Worm (Caenorhabditis elegans): Measurements from ENCODE around the gene sec-15.

Gene sec-15

ce11 chrX:8819815-8820415 is 15.6 kb downstream of the sec-15 start:
- TF ChIP-seq nhr-25 (tag; optimal IDR thresholded peaks at IDR 0.05) = peak; percentile 22
- peak; percentile 52 for TF ChIP-seq nhr-43 (tag; optimal IDR thresholded peaks at IDR 0.05; ENCODE audit: poor library complexity, severe bottlenecking)
- peak; percentile 14 for TF ChIP-seq elt-2 (tag; optimal IDR thresholded peaks at IDR 0.05)
- no peak for TF ChIP-seq ztf-11 (tag; optimal IDR thresholded peaks at IDR 0.05)

DNA sequence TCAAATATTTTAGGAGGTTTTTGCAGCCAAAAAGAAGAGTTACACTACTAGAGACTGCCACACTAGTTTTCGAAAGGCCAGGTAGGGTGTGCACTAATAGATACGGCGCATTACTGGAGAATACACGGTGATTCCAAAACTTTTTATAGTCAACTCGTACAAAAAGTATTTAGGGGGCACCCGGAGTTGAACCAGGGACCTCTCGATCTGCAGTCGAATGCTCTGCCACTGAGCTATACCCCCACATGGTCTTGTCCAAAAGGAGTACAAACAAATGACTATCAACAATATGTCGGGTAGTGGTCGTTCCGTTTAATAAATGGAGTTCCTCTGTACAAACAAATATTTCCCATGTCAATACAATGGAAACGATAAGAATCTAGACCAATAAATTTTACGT is 17.6 kb downstream of the sec-15 start:
- TF ChIP-seq pha-4 (tag; optimal IDR thresholded peaks at IDR 0.05) = peak; percentile 43
- TF ChIP-seq pqm-1 (tag; optimal IDR thresholded peaks at IDR 0.05) = peak; percentile 15
- no peak for TF ChIP-seq ztf-11 (tag; optimal IDR thresholded peaks at IDR 0.05)
- TF ChIP-seq elt-2 (tag; optimal IDR thresholded peaks at IDR 0.05) = peak; percentile 47

ce11 chrX:8811916-8812315 is 23.6 kb downstream of the sec-15 start, which contains the start of gene cnnm-2:
Gene cnnm-2, plus strand, starts transcription at chrX:8812105.
- no peak for TF ChIP-seq ceh-82 (tag; optimal IDR thresholded peaks at IDR 0.05)
- no peak for TF ChIP-seq unc-39 (tag; optimal IDR thresholded peaks at IDR 0.05)
- peak; percentile 15 for TF ChIP-seq pha-4 (tag; optimal IDR thresholded peaks at IDR 0.05)
- no peak for TF ChIP-seq ceh-9 (tag; optimal IDR thresholded peaks at IDR 0.05)
- no peak for TF ChIP-seq mml-1 (tag; optimal IDR thresholded peaks at IDR 0.05)
- TF ChIP-seq pqm-1 (tag; optimal IDR thresholded peaks at IDR 0.05) = peak; percentile 63
- TF ChIP-seq mdl-1 (tag; optimal IDR thresholded peaks at IDR 0.05) = no peak
- TF ChIP-seq jun-1 (tag; optimal IDR thresholded peaks at IDR 0.05) = no peak
- TF ChIP-seq elt-2 (tag; optimal IDR thresholded peaks at IDR 0.05) = peak; percentile 89
- no peak for TF ChIP-seq ceh-28 (tag; optimal IDR thresholded peaks at IDR 0.05)
- no peak for TF ChIP-seq aly-2 (tag; optimal IDR thresholded peaks at IDR 0.05)
- TF ChIP-seq fkh-2 (tag; optimal IDR thresholded peaks at IDR 0.05) = no peak

ce11 chrX:8810908-8811307 is 24.6 kb downstream of the sec-15 start, which contains the start of gene R04E5.9:
Gene R04E5.9, minus strand, starts transcription at chrX:8811142.
- peak; percentile 47 for TF ChIP-seq nhr-43 (tag; optimal IDR thresholded peaks at IDR 0.05; ENCODE audit: poor library complexity, severe bottlenecking)
- peak; percentile 10 for TF ChIP-seq lsy-12 (tag; optimal IDR thresholded peaks at IDR 0.05)
- peak; percentile 13 for TF ChIP-seq fos-1 (tag; optimal IDR thresholded peaks at IDR 0.05)
- peak; percentile 95 for TF ChIP-seq pha-4 (tag; optimal IDR thresholded peaks at IDR 0.05)
- TF ChIP-seq tbx-2 (tag; optimal IDR thresholded peaks at IDR 0.05) = peak; percentile 64
- TF ChIP-seq ceh-28 (tag; optimal IDR thresholded peaks at IDR 0.05) = peak; percentile 86
- peak; percentile 18 for TF ChIP-seq ceh-82 (tag; optimal IDR thresholded peaks at IDR 0.05)
- peak; percentile 87 for TF ChIP-seq elt-2 (tag; optimal IDR thresholded peaks at IDR 0.05)
- no peak for TF ChIP-seq eor-1 (tag; optimal IDR thresholded peaks at IDR 0.05)
- TF ChIP-seq mdl-1 (tag; optimal IDR thresholded peaks at IDR 0.05) = peak; percentile 89
- TF ChIP-seq nfya-1 (tag; optimal IDR thresholded peaks at IDR 0.05; ENCODE audit: insufficient read depth) = peak; percentile 94
- TF ChIP-seq R02D3.7 (tag; optimal IDR thresholded peaks at IDR 0.05) = peak; percentile 52
- peak; percentile 94 for TF ChIP-seq lin-39 (tag; optimal IDR thresholded peaks at IDR 0.05)
- no peak for TF ChIP-seq unc-62 (GFP tag; optimal IDR thresholded peaks at IDR 0.05)
- peak; percentile 78 for TF ChIP-seq nhr-23 (tag; optimal IDR thresholded peaks at IDR 0.05)
- TF ChIP-seq nhr-25 (tag; optimal IDR thresholded peaks at IDR 0.05) = peak; percentile 77
- no peak for TF ChIP-seq nhr-11 (tag; optimal IDR thresholded peaks at IDR 0.05)
- TF ChIP-seq sea-2 (GFP tag; optimal IDR thresholded peaks at IDR 0.05) = peak; percentile 90
- TF ChIP-seq elt-1 (tag; optimal IDR thresholded peaks at IDR 0.05) = peak; percentile 57
- TF ChIP-seq ama-1 (optimal IDR thresholded peaks at IDR 0.05) = peak; percentile 70
- no peak for TF ChIP-seq nhr-28 (tag; optimal IDR thresholded peaks at IDR 0.05)
- peak; percentile 60 for TF ChIP-seq lin-15B (tag; optimal IDR thresholded peaks at IDR 0.05)
- TF ChIP-seq aly-2 (tag; optimal IDR thresholded peaks at IDR 0.05) = no peak
- TF ChIP-seq egl-5 (tag; optimal IDR thresholded peaks at IDR 0.05) = peak; percentile 92
- peak; percentile 16 for TF ChIP-seq mml-1 (tag; optimal IDR thresholded peaks at IDR 0.05)
- no peak for TF ChIP-seq ceh-9 (tag; optimal IDR thresholded peaks at IDR 0.05)
- TF ChIP-seq snpc-4 (tag; optimal IDR thresholded peaks at IDR 0.05) = peak; percentile 69
- TF ChIP-seq hmg-11 (tag; optimal IDR thresholded peaks at IDR 0.05) = peak; percentile 98
- peak; percentile 78 for TF ChIP-seq skn-1 (tag; optimal IDR thresholded peaks at IDR 0.05)
- TF ChIP-seq fkh-10 (GFP tag; optimal IDR thresholded peaks at IDR 0.05) = peak; percentile 82
- TF ChIP-seq jun-1 (tag; optimal IDR thresholded peaks at IDR 0.05) = peak; percentile 82
- no peak for TF ChIP-seq ceh-16 (tag; optimal IDR thresholded peaks at IDR 0.05)
- no peak for TF ChIP-seq nhr-12 (tag; optimal IDR thresholded peaks at IDR 0.05)
- TF ChIP-seq pqm-1 (tag; optimal IDR thresholded peaks at IDR 0.05) = peak; percentile 69
